Fruit fly (Drosophila melanogaster) Kc167 (cell line): ENCODE data around the gene tkv.

Experiments used
- Myc ChIP-seq: fragments of >200 bp; optimal IDR thresholded peaks from 2 replicates; lab custom pipeline; 2017; ENCODE audit warnings: missing external identifiers
- Sin3A ChIP-seq: fragments of >200 bp; optimal IDR thresholded peaks from 2 replicates; lab custom pipeline; 2018; ENCODE audit warnings: missing external identifiers
- h ChIP-seq: fragments of >200 bp; optimal IDR thresholded peaks from 3 replicates; lab custom pipeline; 2018; ENCODE audit warnings: missing external identifiers
- insv ChIP-seq: fragments of >200 bp; optimal IDR thresholded peaks from 3 replicates; lab custom pipeline; 2018; ENCODE audit warnings: missing external identifiers
- psq ChIP-seq: fragments of >200 bp; optimal IDR thresholded peaks from 2 replicates; lab custom pipeline; 2017; ENCODE audit warnings: missing external identifiers
- ttk ChIP-seq: sonication (Bioruptor generic); optimal IDR thresholded peaks from 2 replicates; lab custom pipeline; 2017; ENCODE audit warnings: missing external identifiers

Gene tkv

DNA sequence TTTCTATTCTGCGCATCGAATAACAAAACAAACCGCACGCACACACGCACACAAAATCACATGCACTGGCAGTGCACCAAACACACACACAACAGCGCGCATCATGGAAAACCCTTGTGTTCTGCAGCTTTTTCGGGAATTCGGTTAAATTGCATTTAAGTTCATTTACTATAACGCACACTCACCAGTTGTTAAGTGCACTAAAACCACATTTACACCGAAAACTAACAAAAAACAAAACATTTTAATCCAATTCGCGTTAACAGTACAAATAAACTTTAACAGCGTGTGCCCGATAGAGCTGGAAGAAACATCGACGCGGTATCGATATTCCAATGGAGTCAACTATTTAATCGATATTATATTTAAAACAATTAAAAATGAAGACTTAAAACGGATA, at the start of gene tkv:
tkv (minus strand) TSS at position 304 of the 400 bp plus-strand sequence.
- no peak for TF ChIP-seq insv (lab: Kevin White, UChicago)
- TF ChIP-seq psq (lab: Kevin White, UChicago) = no peak
- no peak for TF ChIP-seq Myc
- no peak for TF ChIP-seq Sin3A
- no peak for TF ChIP-seq ttk (lab: Kevin White, UChicago)
- TF ChIP-seq h = no peak

DNA sequence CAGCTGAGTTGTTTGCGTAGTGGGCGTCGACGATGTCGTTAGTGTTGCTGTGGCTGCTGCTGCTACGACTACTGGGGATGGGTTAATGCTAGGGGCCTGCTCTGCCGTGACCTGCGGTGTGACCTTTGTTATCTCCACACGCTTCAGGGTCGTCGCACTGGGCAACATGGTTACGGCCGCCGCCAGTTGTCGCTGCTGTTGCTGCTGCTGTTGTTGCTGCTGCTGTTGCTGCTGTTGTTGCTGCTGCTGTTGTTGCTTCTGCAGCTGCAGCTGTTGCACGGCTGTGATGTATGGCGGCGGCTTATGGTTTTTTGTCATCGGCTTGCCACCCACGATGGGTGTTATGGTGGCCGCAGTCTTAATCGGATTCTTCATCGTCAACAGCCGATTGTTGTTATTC, 48.9 kb upstream of the tkv start:
- no peak for TF ChIP-seq Myc
- no peak for TF ChIP-seq h
- no peak for TF ChIP-seq insv (lab: Kevin White, UChicago)
- TF ChIP-seq Sin3A = no peak
- TF ChIP-seq ttk (lab: Kevin White, UChicago) = no peak
- no peak for TF ChIP-seq psq (lab: Kevin White, UChicago)

DNA sequence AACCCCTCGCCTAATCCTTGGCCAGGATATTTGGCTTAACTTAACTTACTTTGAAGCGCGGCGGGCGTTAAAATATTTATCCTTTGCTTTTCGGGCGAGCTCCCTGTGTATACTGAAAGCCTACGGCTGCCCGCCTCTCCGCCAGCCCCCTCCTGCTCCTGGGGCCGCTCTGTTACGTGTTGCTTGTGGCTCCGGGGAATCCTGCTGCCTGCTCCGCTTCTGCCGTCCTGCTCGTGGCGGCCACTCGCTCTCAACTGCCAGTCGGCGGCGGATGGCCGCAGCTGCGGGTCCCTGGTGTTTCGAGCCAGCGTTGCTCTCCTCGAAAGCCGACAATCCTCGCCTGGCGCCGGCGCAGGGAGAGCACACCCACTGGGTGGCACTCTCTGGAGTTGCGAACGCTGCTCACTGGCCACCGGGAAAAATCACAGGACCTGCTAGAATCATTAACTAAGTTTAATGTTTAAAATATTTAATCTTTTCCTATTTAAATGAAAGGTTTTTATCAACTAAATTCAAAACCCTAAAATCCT, 43.5 kb upstream of the tkv start, which contains the start of gene CG14024:
CG14024 (minus strand) TSS at position 266 of the 530 bp plus-strand sequence.
- TF ChIP-seq insv (lab: Kevin White, UChicago) = no peak
- no peak for TF ChIP-seq h
- TF ChIP-seq psq (lab: Kevin White, UChicago) = no peak
- TF ChIP-seq ttk (lab: Kevin White, UChicago) = no peak
- no peak for TF ChIP-seq Sin3A
- no peak for TF ChIP-seq Myc

DNA sequence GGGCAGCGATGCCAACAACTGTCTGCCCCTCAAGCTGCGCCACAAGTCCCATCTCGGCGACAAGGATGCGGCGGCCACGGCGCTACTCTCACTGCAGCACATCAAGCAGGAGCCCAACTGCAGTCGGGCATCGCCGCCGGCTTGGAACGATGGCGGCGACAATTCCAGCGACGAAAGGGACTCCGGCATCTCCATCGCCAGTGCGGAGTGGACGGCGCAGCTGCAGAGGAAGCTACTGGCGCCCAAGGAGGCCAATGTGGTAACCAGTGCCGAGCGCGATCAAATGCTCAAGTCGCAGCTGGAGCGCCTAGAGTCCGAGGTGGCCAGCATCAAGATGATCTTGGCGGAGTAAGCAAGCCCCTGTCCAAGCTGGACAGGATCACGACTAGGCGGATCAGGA, 38.2 kb upstream of the tkv start:
- TF ChIP-seq Myc (no peak), psq (lab: Kevin White, UChicago) (no peak), ttk (lab: Kevin White, UChicago) (no peak), Sin3A (no peak), h (no peak), insv (lab: Kevin White, UChicago) (no peak)

DNA sequence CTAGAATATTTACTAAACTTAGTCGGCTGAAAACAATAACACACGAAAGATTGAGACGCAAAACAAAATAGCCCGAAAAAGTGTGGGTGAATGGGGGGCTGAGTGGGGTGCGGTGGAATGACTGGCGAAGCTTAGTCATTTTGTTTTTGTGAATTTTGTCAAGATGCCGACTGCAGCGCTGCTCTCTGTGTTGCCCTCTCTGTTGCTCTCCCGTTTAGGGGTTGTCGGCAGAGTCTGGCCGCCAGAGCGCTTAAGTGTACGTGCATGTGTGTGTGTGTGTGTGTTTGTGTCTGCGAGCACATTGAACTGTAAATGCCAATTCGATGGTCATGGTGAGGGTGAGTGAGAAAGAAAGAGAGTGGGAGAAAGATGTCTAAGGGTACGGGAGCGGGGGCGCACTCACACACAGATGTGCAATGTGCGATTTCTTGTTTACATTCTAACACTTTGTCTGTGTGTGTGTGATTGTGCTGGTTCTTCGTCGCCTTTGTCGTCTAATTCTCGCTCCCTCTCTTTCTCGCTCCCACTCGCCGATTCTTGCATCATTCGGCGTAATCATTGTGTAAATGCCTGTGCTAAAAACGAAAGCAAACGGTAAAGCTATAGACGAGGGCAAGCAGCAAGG, 35.3 kb upstream of the tkv start:
- TF ChIP-seq h (no peak), psq (lab: Kevin White, UChicago) (no peak), ttk (lab: Kevin White, UChicago) (no peak), Myc (no peak), Sin3A (no peak), insv (lab: Kevin White, UChicago) (no peak)

DNA sequence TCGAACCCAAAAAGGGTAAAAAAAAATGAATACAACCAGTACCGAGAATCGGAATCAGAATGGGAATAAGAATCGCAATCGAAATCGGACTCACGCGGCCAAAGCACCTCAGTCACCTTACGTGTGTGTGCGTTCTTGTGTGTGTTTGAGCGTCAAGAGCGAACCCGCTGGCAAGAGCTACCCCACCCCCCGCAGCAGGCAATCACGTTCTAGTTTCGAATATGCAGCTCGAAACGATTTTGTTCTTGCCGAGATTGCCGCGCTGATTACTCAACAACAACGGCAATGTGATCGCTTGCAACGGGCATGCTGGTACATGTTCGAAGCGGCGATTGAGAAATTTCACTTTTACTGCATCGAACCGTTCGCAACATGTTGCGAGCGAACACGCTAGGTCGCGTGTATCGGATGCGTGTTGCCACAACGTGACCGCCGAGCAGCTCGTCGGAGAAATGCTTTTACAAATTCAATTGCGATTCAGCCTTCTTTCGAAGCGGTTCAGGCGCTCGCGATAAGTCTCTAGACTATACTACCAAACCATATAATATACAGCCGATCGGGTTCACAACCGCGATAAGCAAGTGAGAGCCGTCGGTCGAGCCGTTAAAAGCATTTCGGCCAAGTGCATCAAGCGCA, 34.2 kb upstream of the tkv start:
- no peak for TF ChIP-seq insv (lab: Kevin White, UChicago)
- TF ChIP-seq Myc = no peak
- no peak for TF ChIP-seq ttk (lab: Kevin White, UChicago)
- TF ChIP-seq Sin3A = no peak
- TF ChIP-seq h = no peak
- no peak for TF ChIP-seq psq (lab: Kevin White, UChicago)

DNA sequence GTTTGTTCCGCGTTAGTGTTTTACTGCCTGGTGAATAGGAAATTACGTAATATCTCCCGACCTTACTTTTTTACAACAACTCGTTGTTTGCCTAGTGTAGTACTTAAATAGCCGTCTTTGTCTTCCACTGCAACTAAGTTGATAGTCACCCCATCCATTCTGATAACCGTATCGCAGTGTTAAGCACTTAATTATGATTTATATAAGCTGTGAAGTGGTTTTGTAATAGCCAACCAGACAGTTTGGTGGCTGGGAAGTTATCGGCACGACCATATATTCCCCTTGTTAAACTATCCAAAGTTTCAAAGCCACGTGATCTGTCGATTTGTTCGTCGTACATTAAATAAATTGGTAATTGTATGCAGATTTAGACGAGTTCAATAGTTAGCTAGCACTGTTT, 33.2 kb upstream of the tkv start:
- TF ChIP-seq h (no peak), psq (lab: Kevin White, UChicago) (no peak), insv (lab: Kevin White, UChicago) (no peak), Myc (no peak), Sin3A (no peak), ttk (lab: Kevin White, UChicago) (no peak)

DNA sequence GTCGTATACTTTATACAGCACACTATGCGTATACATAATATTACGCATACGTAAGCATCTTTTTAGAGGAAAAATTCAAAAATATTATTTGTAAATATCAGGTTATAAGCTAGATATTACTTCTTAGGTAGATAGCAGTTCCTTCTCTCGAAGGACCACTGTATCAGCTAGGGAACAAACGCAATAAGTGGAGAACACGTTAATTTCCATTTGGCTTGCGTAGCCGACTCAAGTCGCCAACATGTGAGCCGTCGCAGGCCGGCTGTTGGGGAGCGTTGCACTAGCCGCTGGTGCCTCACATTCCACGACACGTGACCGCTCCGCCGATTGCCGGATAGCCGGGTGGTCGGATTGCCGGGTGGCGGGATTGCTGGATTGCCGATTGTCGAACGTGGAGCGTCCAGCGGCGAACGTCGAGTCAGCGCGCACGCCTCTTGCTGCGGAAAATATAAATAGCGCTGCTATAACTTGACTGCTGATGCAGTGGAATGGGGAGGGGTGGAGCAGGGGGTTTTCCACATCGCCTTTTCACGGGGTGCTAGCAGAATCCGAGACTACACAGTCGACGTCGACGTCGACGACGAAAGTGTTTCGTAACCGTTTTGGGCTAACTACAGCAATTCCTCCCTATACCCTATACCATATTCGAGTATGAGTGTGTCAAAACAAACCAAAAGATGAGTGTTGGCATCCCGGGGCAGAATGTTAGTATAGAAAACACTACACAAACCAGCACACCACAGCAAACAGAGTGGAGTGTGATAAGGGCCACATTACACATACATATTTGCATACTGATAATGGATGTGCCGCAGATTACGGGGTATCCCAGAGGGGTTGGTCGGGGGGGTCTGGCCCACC, 32.1 kb upstream of the tkv start:
- TF ChIP-seq Sin3A = no peak
- TF ChIP-seq Myc = no peak
- TF ChIP-seq ttk (lab: Kevin White, UChicago) = no peak
- TF ChIP-seq psq (lab: Kevin White, UChicago) = no peak
- no peak for TF ChIP-seq insv (lab: Kevin White, UChicago)
- TF ChIP-seq h = no peak

DNA sequence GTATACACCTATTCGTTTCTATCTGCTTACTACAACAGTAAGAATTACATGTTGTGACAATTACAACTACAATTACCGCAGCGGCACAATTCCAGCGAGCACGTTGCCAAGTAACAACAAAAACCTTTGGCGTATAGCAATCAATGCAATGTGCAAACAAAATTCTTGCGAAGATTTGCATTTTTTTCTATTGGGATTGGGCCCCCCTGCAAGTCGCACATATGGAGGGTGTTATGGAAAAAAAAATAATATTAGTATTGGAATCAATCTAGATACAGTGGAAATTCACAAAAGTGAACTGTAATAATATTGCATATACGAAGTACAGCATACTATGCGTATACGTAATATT, 31.5 kb upstream of the tkv start:
- TF ChIP-seq Myc = no peak
- TF ChIP-seq Sin3A = no peak
- TF ChIP-seq ttk (lab: Kevin White, UChicago) = no peak
- TF ChIP-seq h = no peak

DNA sequence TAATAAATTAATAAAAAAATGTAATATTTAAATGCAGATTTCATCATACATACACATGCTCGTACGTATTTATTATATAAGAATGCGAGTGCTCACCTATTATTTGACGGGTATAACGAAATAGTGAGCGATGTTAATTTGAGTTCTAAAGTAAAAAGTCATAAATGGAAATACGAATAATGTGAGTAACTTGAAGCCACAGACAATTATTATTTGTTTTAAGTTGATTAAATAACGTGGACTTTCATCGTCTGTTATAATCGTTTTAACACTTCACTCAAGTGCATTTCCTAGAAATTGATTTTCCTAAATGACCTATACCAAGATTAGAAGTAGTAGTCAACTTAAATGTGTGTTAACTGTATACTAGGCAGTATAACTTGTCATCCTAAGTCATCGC, 31.1 kb upstream of the tkv start:
- TF ChIP-seq psq (lab: Kevin White, UChicago) (no peak), Myc (no peak), ttk (lab: Kevin White, UChicago) (no peak), Sin3A (no peak), insv (lab: Kevin White, UChicago) (no peak), h (no peak)

DNA sequence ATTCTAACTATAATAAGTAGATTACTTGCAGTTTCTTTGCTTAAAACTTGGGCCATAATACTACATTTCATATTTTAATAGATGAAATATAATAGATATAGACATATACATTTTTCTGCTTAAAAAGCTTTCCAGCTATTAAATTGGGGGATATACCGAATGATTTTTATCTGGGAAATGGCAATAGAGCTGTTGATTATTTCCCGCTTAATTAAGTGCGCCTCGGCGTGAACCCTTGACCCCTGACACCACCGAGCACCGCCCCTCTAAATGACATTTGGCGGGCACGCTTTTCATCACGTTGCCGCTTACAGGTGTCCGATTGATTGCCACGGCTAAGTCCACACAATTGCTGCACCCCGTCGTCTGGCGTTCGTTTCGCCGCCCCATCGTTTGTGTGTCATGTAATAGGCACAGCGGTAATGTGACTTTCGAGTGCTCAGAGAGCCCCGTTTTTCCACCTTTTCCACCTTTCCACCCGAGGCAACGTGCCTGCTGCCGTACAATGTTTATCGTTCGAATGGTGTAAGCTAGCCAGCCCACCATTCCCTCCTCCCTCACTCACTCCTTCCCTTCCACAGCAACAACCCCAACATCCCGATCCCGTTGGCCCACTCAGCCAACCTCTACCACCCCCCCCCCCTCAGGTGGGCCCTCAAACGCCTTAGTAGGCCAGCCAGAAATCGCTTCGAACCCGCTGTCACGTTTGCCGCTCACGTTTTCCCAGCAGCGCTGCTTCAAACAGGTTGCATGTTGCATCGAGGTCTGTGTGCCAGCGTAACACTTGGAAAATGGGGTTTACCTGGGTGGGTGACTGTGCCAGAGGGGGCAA, 29.8 kb upstream of the tkv start:
- no peak for TF ChIP-seq psq (lab: Kevin White, UChicago)
- TF ChIP-seq insv (lab: Kevin White, UChicago) = no peak
- TF ChIP-seq ttk (lab: Kevin White, UChicago) = no peak
- TF ChIP-seq Sin3A = no peak
- TF ChIP-seq Myc = no peak
- TF ChIP-seq h = no peak

DNA sequence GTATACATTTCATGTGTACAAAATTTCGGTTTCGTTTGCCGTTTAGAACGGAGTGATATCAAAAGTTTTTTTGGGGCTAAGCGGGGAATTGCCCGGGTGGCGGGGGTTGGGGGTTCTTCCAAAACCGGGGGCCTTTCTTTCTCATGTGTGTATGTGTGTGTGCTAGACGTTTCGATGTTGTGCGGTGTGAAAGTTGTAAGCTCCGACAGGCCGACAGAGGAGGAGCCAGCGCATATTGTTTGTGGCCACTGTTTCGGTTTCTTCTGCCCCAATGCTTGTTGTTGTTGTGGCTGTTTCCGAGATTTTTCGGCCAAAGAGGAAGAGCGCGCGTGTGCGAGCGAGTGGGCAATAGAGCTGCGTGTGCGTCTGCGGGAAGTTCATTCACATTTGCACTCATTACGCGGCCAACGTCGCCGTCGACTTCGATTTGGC, 29.1 kb upstream of the tkv start:
- no peak for TF ChIP-seq ttk (lab: Kevin White, UChicago)
- TF ChIP-seq h = no peak
- no peak for TF ChIP-seq Sin3A
- no peak for TF ChIP-seq insv (lab: Kevin White, UChicago)
- no peak for TF ChIP-seq psq (lab: Kevin White, UChicago)
- no peak for TF ChIP-seq Myc
